Worm (Caenorhabditis elegans) whole organism, late embryonic: ENCODE results near the gene T04A6.1.

Experiments
- C08G9.2 ChIP-seq: sonication (generic microtip); optimal IDR thresholded peaks from 2 replicates; lab custom pipeline; 2016; ENCODE audit warnings: mild to moderate bottlenecking, missing genetic modification characterization, moderate library complexity, missing compliant biosample characterization
- C38D4.7 ChIP-seq: fragments of 200-800 bp; sonication (Bioruptor generic); optimal IDR thresholded peaks from 2 replicates; lab custom pipeline; 2018; ENCODE audit warnings: mild to moderate bottlenecking, missing genetic modification characterization, moderate library complexity, missing compliant biosample characterization
- K02D7.2 ChIP-seq: sonication (generic microtip); optimal IDR thresholded peaks from 2 replicates; lab custom pipeline; 2017; ENCODE audit warnings: mild to moderate bottlenecking, missing genetic modification characterization, missing compliant biosample characterization
- Y22D7AL.16 ChIP-seq: sonication (generic microtip); optimal IDR thresholded peaks from 2 replicates; lab custom pipeline; 2016; ENCODE audit warnings: missing genetic modification characterization, missing compliant biosample characterization
- ahr-1 ChIP-seq: sonication (generic microtip); optimal IDR thresholded peaks from 2 replicates; lab custom pipeline; 2016; ENCODE audit warnings: missing genetic modification characterization, missing compliant biosample characterization
- ama-1 ChIP-seq: fragments of 150-350 bp; optimal IDR thresholded peaks from 2 replicates; lab custom pipeline; 2014
- ceh-22 ChIP-seq: sonication (generic microtip); optimal IDR thresholded peaks from 2 replicates; lab custom pipeline; 2017; ENCODE audit warnings: missing biosample characterization, missing genetic modification characterization
- ceh-24 ChIP-seq: sonication (generic microtip); optimal IDR thresholded peaks from 2 replicates; lab custom pipeline; 2016; ENCODE audit warnings: mild to moderate bottlenecking, missing genetic modification characterization, missing compliant biosample characterization
- ceh-45 ChIP-seq: fragments of 200-800 bp; sonication (Bioruptor generic); IDR thresholded peaks from 2 replicates; pipeline ENCODE4 v1.3.6; 2022; ENCODE audit warnings: missing genetic modification reagents, missing genetic modification characterization, missing compliant biosample characterization
- ceh-48 ChIP-seq: sonication (generic microtip); optimal IDR thresholded peaks from 2 replicates; lab custom pipeline; 2016; ENCODE audit warnings: missing genetic modification characterization, inconsistent platforms, missing compliant biosample characterization
- ceh-9 ChIP-seq: sonication (generic microtip); optimal IDR thresholded peaks from 2 replicates; lab custom pipeline; 2016; ENCODE audit warnings: mild to moderate bottlenecking, missing genetic modification characterization, inconsistent platforms, missing compliant biosample characterization
- che-1 ChIP-seq: sonication (generic microtip); optimal IDR thresholded peaks from 2 replicates; lab custom pipeline; 2016; ENCODE audit warnings: mild to moderate bottlenecking, missing genetic modification characterization, missing compliant biosample characterization
- dmd-4 ChIP-seq: sonication (generic microtip); optimal IDR thresholded peaks from 2 replicates; lab custom pipeline; 2016; ENCODE audit warnings: borderline replicate concordance, missing genetic modification characterization, missing compliant biosample characterization
- dve-1 ChIP-seq: sonication (generic microtip); optimal IDR thresholded peaks from 2 replicates; lab custom pipeline; 2017; ENCODE audit warnings: antibody characterized with exemption, mild to moderate bottlenecking, missing genetic modification characterization, missing compliant biosample characterization
- elt-4 ChIP-seq: sonication (generic microtip); optimal IDR thresholded peaks from 2 replicates; lab custom pipeline; 2016; ENCODE audit warnings: missing genetic modification characterization, missing compliant biosample characterization
- ets-4 ChIP-seq: sonication (generic microtip); optimal IDR thresholded peaks from 2 replicates; lab custom pipeline; 2016; ENCODE audit warnings: missing genetic modification characterization, missing compliant biosample characterization
- eyg-1 ChIP-seq: sonication (generic microtip); optimal IDR thresholded peaks from 2 replicates; lab custom pipeline; 2016; ENCODE audit warnings: missing genotype, missing genetic modification characterization, missing compliant biosample characterization
- fax-1 ChIP-seq: sonication (generic microtip); optimal IDR thresholded peaks from 2 replicates; lab custom pipeline; 2016; ENCODE audit warnings: missing genotype, missing genetic modification characterization, missing compliant biosample characterization
- fkh-10 ChIP-seq: fragments of 150-350 bp; optimal IDR thresholded peaks from 2 replicates; lab custom pipeline; 2014; ENCODE audit warnings: missing biosample characterization, missing genetic modification reagents, missing genetic modification characterization
- fkh-6 ChIP-seq: sonication (generic microtip); optimal IDR thresholded peaks from 2 replicates; lab custom pipeline; 2016; ENCODE audit warnings: missing genetic modification characterization, missing compliant biosample characterization
- gmeb-2 ChIP-seq: sonication (generic microtip); optimal IDR thresholded peaks from 2 replicates; lab custom pipeline; 2016; ENCODE audit warnings: missing genetic modification characterization, inconsistent platforms, missing compliant biosample characterization
- hlh-13 ChIP-seq: fragments of 200-800 bp; sonication (Bioruptor generic); optimal IDR thresholded peaks from 2 replicates; lab custom pipeline; 2018; ENCODE audit warnings: mild to moderate bottlenecking, missing genetic modification characterization, missing compliant biosample characterization
- hlh-15 ChIP-seq: sonication (generic microtip); optimal IDR thresholded peaks from 2 replicates; lab custom pipeline; 2016; ENCODE audit warnings: missing genetic modification characterization, missing compliant biosample characterization
- hlh-6 ChIP-seq: sonication (generic microtip); optimal IDR thresholded peaks from 2 replicates; lab custom pipeline; 2016; ENCODE audit warnings: missing genotype, missing genetic modification characterization, missing compliant biosample characterization
- hlh-8 ChIP-seq: sonication (generic microtip); optimal IDR thresholded peaks from 2 replicates; lab custom pipeline; 2016; ENCODE audit warnings: missing genotype, missing genetic modification characterization, missing compliant biosample characterization
- lin-11 ChIP-seq: fragments of 200-800 bp; sonication (Bioruptor generic); optimal IDR thresholded peaks from 2 replicates; lab custom pipeline; 2018; ENCODE audit warnings: mild to moderate bottlenecking, missing genetic modification characterization, missing compliant biosample characterization
- madf-2 ChIP-seq: sonication (generic microtip); optimal IDR thresholded peaks from 2 replicates; lab custom pipeline; 2017; ENCODE audit warnings: missing genetic modification characterization, missing compliant biosample characterization
- mec-3 ChIP-seq: sonication (generic microtip); optimal IDR thresholded peaks from 2 replicates; lab custom pipeline; 2016; ENCODE audit warnings: borderline replicate concordance, missing genetic modification characterization, missing compliant biosample characterization
- nhr-232 ChIP-seq: sonication (generic microtip); optimal IDR thresholded peaks from 2 replicates; lab custom pipeline; 2016; ENCODE audit warnings: missing genetic modification characterization, missing compliant biosample characterization
- odd-2 ChIP-seq: sonication (generic microtip); optimal IDR thresholded peaks from 2 replicates; lab custom pipeline; 2017; ENCODE audit warnings: antibody characterized with exemption, mild to moderate bottlenecking, missing genetic modification characterization, missing compliant biosample characterization
- pag-3 ChIP-seq: sonication (generic microtip); optimal IDR thresholded peaks from 2 replicates; lab custom pipeline; 2016; ENCODE audit warnings: missing compliant biosample characterization, missing genetic modification characterization, borderline replicate concordance
- pat-9 ChIP-seq: fragments of 200-800 bp; sonication (Bioruptor generic); optimal IDR thresholded peaks from 2 replicates; lab custom pipeline; 2018; ENCODE audit warnings: mild to moderate bottlenecking, missing genetic modification characterization, moderate library complexity, missing compliant biosample characterization
- pha-4 ChIP-seq: fragments of 150-350 bp; optimal IDR thresholded peaks from 2 replicates; lab custom pipeline; 2018; ENCODE audit warnings: missing biosample characterization, missing genetic modification reagents, missing genetic modification characterization
- pros-1 ChIP-seq: fragments of 150-350 bp; optimal IDR thresholded peaks from 2 replicates; lab custom pipeline; 2014; ENCODE audit warnings: missing biosample characterization, missing genetic modification reagents, missing genetic modification characterization
- ref-2 ChIP-seq: sonication (generic microtip); optimal IDR thresholded peaks from 2 replicates; lab custom pipeline; 2016; ENCODE audit warnings: missing genetic modification characterization, missing compliant biosample characterization
- rnt-1 ChIP-seq: sonication (generic microtip); optimal IDR thresholded peaks from 2 replicates; lab custom pipeline; 2016; ENCODE audit warnings: missing genetic modification characterization, missing compliant biosample characterization
- sox-4 ChIP-seq: sonication (generic microtip); optimal IDR thresholded peaks from 2 replicates; lab custom pipeline; 2017; ENCODE audit warnings: mild to moderate bottlenecking, missing genetic modification characterization, inconsistent platforms, missing compliant biosample characterization
- syd-9 ChIP-seq: sonication (generic microtip); optimal IDR thresholded peaks from 2 replicates; lab custom pipeline; 2016; ENCODE audit warnings: mild to moderate bottlenecking, missing genetic modification characterization, moderate library complexity, missing compliant biosample characterization
- tbx-2 ChIP-seq: sonication (generic microtip); optimal IDR thresholded peaks from 2 replicates; lab custom pipeline; 2016; ENCODE audit warnings: missing genetic modification characterization, missing compliant biosample characterization
- tbx-7 ChIP-seq: sonication (generic microtip); optimal IDR thresholded peaks from 2 replicates; lab custom pipeline; 2016; ENCODE audit warnings: missing genotype, missing genetic modification characterization, missing compliant biosample characterization
- ttx-3 ChIP-seq: sonication (generic microtip); optimal IDR thresholded peaks from 2 replicates; lab custom pipeline; 2016; ENCODE audit warnings: missing genetic modification reagents, missing genetic modification characterization, missing compliant biosample characterization

The T04A6.1 gene

ce11 chrIII:7609168-7609567 is 7.2 kb upstream of the T04A6.1 start, which contains the start of gene nsph-4.3:
nsph-4.3 (minus strand) TSS chrIII:7609268.
- no peak for TF ChIP-seq ets-4 (tag; lab: Kevin White, UChicago)
- TF ChIP-seq elt-4 (tag; lab: Kevin White, UChicago) = no peak
- TF ChIP-seq K02D7.2 (tag; lab: Kevin White, UChicago) = no peak
- no peak for TF ChIP-seq syd-9
- no peak for TF ChIP-seq ttx-3 (tag; lab: Kevin White, UChicago)
- no peak for TF ChIP-seq fax-1 (tag; lab: Kevin White, UChicago)
- no peak for TF ChIP-seq tbx-2 (tag; lab: Kevin White, UChicago)
- no peak for TF ChIP-seq pag-3 (tag; lab: Kevin White, UChicago)
- no peak for TF ChIP-seq pha-4 (tag; lab: Kevin White, UChicago)
- TF ChIP-seq pros-1 = no peak
- TF ChIP-seq ahr-1 = no peak
- TF ChIP-seq che-1 (tag; lab: Kevin White, UChicago) = no peak
- no peak for TF ChIP-seq C08G9.2 (tag; lab: Kevin White, UChicago)
- no peak for TF ChIP-seq gmeb-2 (tag; lab: Kevin White, UChicago)
- no peak for TF ChIP-seq ref-2 (tag; lab: Kevin White, UChicago)

- TF ChIP-seq ceh-45 (GFP tag; lab: Robert Waterston, UW) = no peak
- TF ChIP-seq odd-2 = no peak
- no peak for TF ChIP-seq lin-11 (tag; lab: Kevin White, UChicago)
- no peak for TF ChIP-seq hlh-13 (GFP tag; lab: Kevin White, UChicago)
- TF ChIP-seq dve-1 = no peak
- no peak for TF ChIP-seq hlh-6
- TF ChIP-seq madf-2 = no peak
- no peak for TF ChIP-seq eyg-1 (tag; lab: Kevin White, UChicago)
- no peak for TF ChIP-seq ets-4 (tag; lab: Kevin White, UChicago)
- TF ChIP-seq ama-1 (lab: Kevin White, UChicago) = no peak
- no peak for TF ChIP-seq pag-3 (tag; lab: Kevin White, UChicago)
- no peak for TF ChIP-seq dmd-4
- TF ChIP-seq ref-2 (tag; lab: Kevin White, UChicago) = no peak
- TF ChIP-seq ceh-9 (tag; lab: Kevin White, UChicago) = no peak
- TF ChIP-seq tbx-7 (tag; lab: Kevin White, UChicago) = no peak
- TF ChIP-seq sox-4 (tag; lab: Kevin White, UChicago) = no peak
- no peak for TF ChIP-seq rnt-1
- no peak for TF ChIP-seq mec-3 (tag; lab: Kevin White, UChicago)
- TF ChIP-seq C38D4.7 = no peak
These were observed 1.8 kb upstream of the T04A6.1 start, which contains the start of gene T04A6.2 for ce11 chrIII:7614530-7614929. T04A6.2 (plus strand) TSS chrIII:7614830.

- no peak for TF ChIP-seq Y22D7AL.16
- TF ChIP-seq, all 69 proteins: peak for 0
These were observed 2.0 kb downstream of the T04A6.1 start for ce11 chrIII:7618294-7618693.

- TF ChIP-seq hlh-13 (GFP tag; lab: Kevin White, UChicago) = no peak
- no peak for TF ChIP-seq ceh-22 (tag; lab: Kevin White, UChicago)
- TF ChIP-seq fkh-6 (tag; lab: Kevin White, UChicago) = no peak
- TF ChIP-seq fkh-10 (GFP tag; lab: Kevin White, UChicago) = no peak
- no peak for TF ChIP-seq ceh-24
- TF ChIP-seq pag-3 (tag; lab: Kevin White, UChicago) = no peak
- TF ChIP-seq fax-1 (tag; lab: Kevin White, UChicago) = no peak
- no peak for TF ChIP-seq pat-9 (tag; lab: Kevin White, UChicago)
- TF ChIP-seq ceh-48 (tag; lab: Kevin White, UChicago) = no peak
- TF ChIP-seq hlh-8 (tag; lab: Kevin White, UChicago) = no peak
- no peak for TF ChIP-seq hlh-15 (tag; lab: Kevin White, UChicago)
- TF ChIP-seq hlh-6 = no peak
- TF ChIP-seq pha-4 (tag; lab: Kevin White, UChicago) = no peak
- no peak for TF ChIP-seq nhr-232
These were observed 3.5 kb downstream of the T04A6.1 start for ce11 chrIII:7619846-7620245.
